Fruit fly (Drosophila melanogaster) whole organism, wandering third instar larva: ENCODE measurements around the gene Fst.
A peak's percentile ranks its signal among the peaks of the same experiment; 100 is the strongest.

Source experiments
- CrebA ChIP-seq: fragments of 200-800 bp; sonication (Bioruptor generic); optimal IDR thresholded peaks from 2 replicates; lab custom pipeline; 2016; ENCODE audit warnings: missing biosample characterization, mild to moderate bottlenecking, missing genetic modification characterization, borderline replicate concordance
- Dfd ChIP-seq: fragments of >200 bp; optimal IDR thresholded peaks from 2 replicates; lab custom pipeline; 2017; ENCODE audit warnings: missing biosample characterization, missing genetic modification characterization
- Jra ChIP-seq: sonication (Bioruptor generic); optimal IDR thresholded peaks from 2 replicates; lab custom pipeline; 2016; ENCODE audit warnings: missing biosample characterization, missing genetic modification characterization
- Mio ChIP-seq: sonication (Bioruptor generic); optimal IDR thresholded peaks from 2 replicates; lab custom pipeline; 2016; ENCODE audit warnings: missing biosample characterization, missing genetic modification characterization
- Myc ChIP-seq: fragments of >200 bp; optimal IDR thresholded peaks from 2 replicates; lab custom pipeline; 2017
- OdsH ChIP-seq: fragments of 200-800 bp; sonication (Bioruptor generic); optimal IDR thresholded peaks from 2 replicates; lab custom pipeline; 2016; ENCODE audit warnings: missing biosample characterization, mild to moderate bottlenecking, missing genetic modification characterization
- dl ChIP-seq, 2 experiments: fragments of 175-275, 200-275 bp in 1 of 2; fragments of 200-275 bp in 1 of 2; sonication (Bioruptor generic); optimal IDR thresholded peaks; lab custom pipeline; 2018; ENCODE audit warnings: mild to moderate bottlenecking in 2 of 2, missing biosample characterization in 2 of 2, missing genetic modification characterization in 2 of 2, moderate library complexity in 2 of 2; ENCODE audit not compliant: partially characterized antibody in 2 of 2, insufficient read depth in 1 of 2
- ey ChIP-seq: fragments of 200-800 bp; sonication (Bioruptor generic); optimal IDR thresholded peaks from 2 replicates; lab custom pipeline; 2016; ENCODE audit warnings: missing biosample characterization, missing genetic modification characterization
- fru ChIP-seq: fragments of 200-800 bp; sonication (Bioruptor generic); optimal IDR thresholded peaks from 3 replicates; lab custom pipeline; 2016; ENCODE audit warnings: missing biosample characterization, mild to moderate bottlenecking, missing genetic modification characterization
- lola ChIP-seq: fragments of >200 bp; optimal IDR thresholded peaks from 2 replicates; lab custom pipeline; 2017; ENCODE audit warnings: missing biosample characterization, missing genetic modification characterization
- rgr ChIP-seq: fragments of 200-800 bp; sonication (Bioruptor generic); optimal IDR thresholded peaks from 3 replicates; lab custom pipeline; 2016; ENCODE audit warnings: missing biosample characterization, mild to moderate bottlenecking, missing genetic modification characterization
- usp ChIP-seq: fragments of >200 bp; optimal IDR thresholded peaks from 2 replicates; lab custom pipeline; 2017; ENCODE audit warnings: missing biosample characterization, missing genetic modification characterization

dm6 chr3R:9677734-9678341 lies 31.9 kb upstream of the Fst start, which contains the start of gene p23:
- TF ChIP-seq fru (GFP tag; lab: Kevin White, UChicago), result no peak
- TF ChIP-seq rgr, result peak; percentile 28
- no peak for TF ChIP-seq Jra
- TF ChIP-seq usp (GFP tag; lab: Kevin White, UChicago), result no peak
- TF ChIP-seq Myc (lab: Kevin White, UChicago), result no peak
- no peak for TF ChIP-seq dl (GFP tag; optimal IDR thresholded peaks at IDR 0.05; lab: Kevin White, UChicago; ENCODE audit: insufficient read depth in 1 of 2, partially characterized antibody in 2 of 2)
- TF ChIP-seq Dfd, result no peak
- no peak for TF ChIP-seq CrebA (GFP tag; lab: Kevin White, UChicago)
- TF ChIP-seq Mio (GFP tag; lab: Kevin White, UChicago), result no peak
- TF ChIP-seq lola (GFP tag; lab: Kevin White, UChicago), result no peak
- TF ChIP-seq ey, result no peak
- no peak for TF ChIP-seq OdsH (GFP tag; lab: Kevin White, UChicago)
